Fruit fly (Drosophila melanogaster): ENCODE data around the gene Nak.

Nak gene

dm6 chr2L:18914829-18915228 is 53.7 kb downstream of the Nak start:
- TF ChIP-seq CG12605 (GFP tag; IDR thresholded peaks at IDR 0.05) (no peak), CG32121 (GFP tag; IDR thresholded peaks at IDR 0.05) (no peak), fd96Ca (GFP tag; IDR thresholded peaks at IDR 0.05) (no peak), Ets98B (GFP tag; IDR thresholded peaks at IDR 0.05) (no peak), Pif1A (GFP tag; optimal IDR thresholded peaks at IDR 0.05) (no peak), CG13204 (GFP tag; optimal IDR thresholded peaks at IDR 0.05) (no peak), CG17806 (tag; optimal IDR thresholded peaks at IDR 0.05) (no peak), CG8301 (tag; optimal IDR thresholded peaks at IDR 0.05) (no peak), CG10348 (GFP tag; IDR thresholded peaks at IDR 0.05) (no peak), CG9948 (tag; optimal IDR thresholded peaks at IDR 0.05) (no peak), D1 (tag; optimal IDR thresholded peaks at IDR 0.05) (no peak), CG8159 (tag; optimal IDR thresholded peaks at IDR 0.05) (no peak), CG4496 (GFP tag; IDR thresholded peaks at IDR 0.05) (no peak), Snoo (tag; optimal IDR thresholded peaks at IDR 0.05) (no peak), rn (GFP tag; IDR thresholded peaks at IDR 0.05) (no peak), gl (tag; optimal IDR thresholded peaks at IDR 0.05) (no peak), CG15710 (tag; optimal IDR thresholded peaks at IDR 0.05) (no peak), CG14655 (GFP tag; optimal IDR thresholded peaks at IDR 0.05) (no peak), Pif1B (GFP tag; optimal IDR thresholded peaks at IDR 0.05) (no peak), CG34367 (tag; optimal IDR thresholded peaks at IDR 0.05) (no peak)
